Worm (Caenorhabditis elegans) whole organism, L1 larva: ENCODE measurements around the gene arp-1.

Experiments used
- C04F5.9 ChIP-seq: sonication (generic microtip); optimal IDR thresholded peaks from 2 replicates; lab custom pipeline; 2016; ENCODE audit warnings: missing genetic modification characterization, missing compliant biosample characterization
- C16A3.4 ChIP-seq: fragments of 150-350 bp; optimal IDR thresholded peaks from 2 replicates; lab custom pipeline; 2014; ENCODE audit warnings: missing biosample characterization, missing genetic modification characterization
- C34B4.2 ChIP-seq: sonication (generic microtip); optimal IDR thresholded peaks from 2 replicates; lab custom pipeline; 2017; ENCODE audit warnings: mild to moderate bottlenecking, missing genetic modification characterization, missing compliant biosample characterization
- Y116A8C.19 ChIP-seq: sonication (generic microtip); optimal IDR thresholded peaks from 2 replicates; lab custom pipeline; 2016; ENCODE audit warnings: missing compliant biosample characterization, missing genetic modification characterization, borderline replicate concordance
- alr-1 ChIP-seq: fragments of 200-800 bp; sonication (Bioruptor generic); optimal IDR thresholded peaks from 2 replicates; lab custom pipeline; 2018; ENCODE audit warnings: borderline replicate concordance, mild to moderate bottlenecking, missing genetic modification characterization, missing compliant biosample characterization
- ama-1 ChIP-seq: fragments of 150-350 bp; optimal IDR thresholded peaks from 2 replicates; lab custom pipeline; 2014
- ceh-63 ChIP-seq: fragments of 200-800 bp; sonication (Bioruptor generic); optimal IDR thresholded peaks from 2 replicates; lab custom pipeline; 2018; ENCODE audit warnings: mild to moderate bottlenecking, missing genetic modification characterization, missing compliant biosample characterization
- ceh-82 ChIP-seq, 3 experiments: fragments of 150-350 bp in 1 of 3; sonication (generic microtip) in 2 of 3; optimal IDR thresholded peaks; 2 replicates each; lab custom pipeline; 2014 to 2017; ENCODE audit warnings: missing biosample characterization in 3 of 3, missing genetic modification characterization in 3 of 3
- ces-1 ChIP-seq: fragments of 150-350 bp; optimal IDR thresholded peaks from 2 replicates; lab custom pipeline; 2014; ENCODE audit warnings: missing biosample characterization, missing genetic modification reagents, missing genetic modification characterization
- dpl-1 ChIP-seq, 3 experiments: fragments of 150-350 bp in 2 of 3; sonication (generic microtip) in 1 of 3; optimal IDR thresholded peaks; 2 replicates each; lab custom pipeline; 2014 to 2017; ENCODE audit warnings: missing biosample characterization in 3 of 3, missing genetic modification characterization in 3 of 3, missing genetic modification reagents in 3 of 3
- efl-1 ChIP-seq, 4 experiments: fragments of 150-350 bp; optimal IDR thresholded peaks in 3 of 4; peaks in 1 of 4; 1 replicate in 1 of 4; 2 replicates in 3 of 4; lab custom pipeline; 2014; ENCODE audit warnings: missing biosample characterization in 2 of 4, missing genetic modification characterization in 2 of 4, missing genetic modification reagents in 2 of 4
- efl-3 ChIP-seq: fragments of 200-800 bp; sonication (Bioruptor generic); optimal IDR thresholded peaks from 2 replicates; lab custom pipeline; 2018; ENCODE audit warnings: mild to moderate bottlenecking, missing genetic modification characterization, missing compliant biosample characterization
- elt-2 ChIP-seq: sonication (generic microtip); optimal IDR thresholded peaks from 2 replicates; lab custom pipeline; 2016; ENCODE audit warnings: missing genetic modification characterization, mild to moderate bottlenecking, inconsistent platforms, missing compliant biosample characterization, missing genetic modification reagents
- ets-5 ChIP-seq: fragments of 200-800 bp; sonication (Bioruptor generic); IDR thresholded peaks from 2 replicates; pipeline ENCODE4 v1.3.6; 2022; ENCODE audit warnings: missing genetic modification characterization, missing compliant biosample characterization
- fkh-10 ChIP-seq: sonication (generic microtip); optimal IDR thresholded peaks from 2 replicates; lab custom pipeline; 2017; ENCODE audit warnings: missing biosample characterization, missing genetic modification reagents, missing genetic modification characterization
- fkh-8 ChIP-seq: sonication (generic microtip); optimal IDR thresholded peaks from 2 replicates; lab custom pipeline; 2016; ENCODE audit warnings: mild to moderate bottlenecking, missing genetic modification characterization, missing compliant biosample characterization
- grh-1 ChIP-seq: fragments of 200-800 bp; sonication (Bioruptor generic); IDR thresholded peaks from 2 replicates; pipeline ENCODE4 v1.3.6; 2022; ENCODE audit warnings: missing genetic modification reagents, missing genetic modification characterization, missing compliant biosample characterization
- hlh-17 ChIP-seq: fragments of 200-800 bp; sonication (Bioruptor generic); optimal IDR thresholded peaks from 2 replicates; lab custom pipeline; 2018; ENCODE audit warnings: missing genetic modification characterization, mild to moderate bottlenecking, missing compliant biosample characterization, moderate library complexity, borderline replicate concordance
- hpl-2 ChIP-seq: fragments of 150-350 bp; optimal IDR thresholded peaks from 2 replicates; lab custom pipeline; 2014; ENCODE audit warnings: missing biosample characterization, missing genetic modification reagents, missing genetic modification characterization
- irx-1 ChIP-seq: sonication (generic microtip); optimal IDR thresholded peaks from 2 replicates; lab custom pipeline; 2016; ENCODE audit warnings: missing genetic modification characterization, missing compliant biosample characterization
- isw-1 ChIP-seq: fragments of 200-800 bp; sonication (Bioruptor generic); IDR thresholded peaks from 2 replicates; pipeline ENCODE4 v1.3.6; 2022; ENCODE audit warnings: missing genetic modification characterization, missing compliant biosample characterization
- jun-1 ChIP-seq: fragments of 150-350 bp; optimal IDR thresholded peaks from 2 replicates; lab custom pipeline; 2014; ENCODE audit warnings: missing biosample characterization, missing genetic modification reagents, missing genetic modification characterization
- lin-13 ChIP-seq: fragments of 150-350 bp; optimal IDR thresholded peaks from 2 replicates; lab custom pipeline; 2014; ENCODE audit warnings: missing biosample characterization, missing genetic modification reagents, missing genetic modification characterization
- lin-15B ChIP-seq: fragments of 150-350 bp; sonication (generic microtip); optimal IDR thresholded peaks from 3 replicates; lab custom pipeline; 2014; ENCODE audit warnings: missing biosample characterization, missing genetic modification characterization
- lin-35 ChIP-seq, 2 experiments: fragments of 150-350 bp; optimal IDR thresholded peaks; 2 replicates each; lab custom pipeline; 2014; ENCODE audit warnings: missing biosample characterization in 2 of 2, missing genetic modification characterization in 2 of 2, missing genetic modification reagents in 2 of 2
- lir-3 ChIP-seq: sonication (generic microtip); optimal IDR thresholded peaks from 2 replicates; lab custom pipeline; 2016; ENCODE audit warnings: mild to moderate bottlenecking, missing genetic modification characterization, moderate library complexity, missing compliant biosample characterization; ENCODE audit not compliant: poor library complexity
- lsy-2 ChIP-seq, 2 experiments: fragments of 150-350 bp; optimal IDR thresholded peaks; 2 replicates each; lab custom pipeline; 2014; ENCODE audit warnings: missing biosample characterization in 2 of 2, missing genetic modification characterization in 2 of 2
- mab-9 ChIP-seq: fragments of 200-800 bp; sonication (Bioruptor generic); IDR thresholded peaks from 2 replicates; pipeline ENCODE4 v1.3.6; 2022; ENCODE audit warnings: missing genetic modification reagents, missing genetic modification characterization, missing compliant biosample characterization
- mef-2 ChIP-seq: fragments of 150-350 bp; optimal IDR thresholded peaks from 2 replicates; lab custom pipeline; 2014; ENCODE audit warnings: missing biosample characterization, missing genetic modification characterization
- nhr-11 ChIP-seq: fragments of 150-350 bp; optimal IDR thresholded peaks from 2 replicates; lab custom pipeline; 2014; ENCODE audit warnings: missing biosample characterization, missing genetic modification characterization
- nhr-20 ChIP-seq: sonication (generic microtip); optimal IDR thresholded peaks from 2 replicates; lab custom pipeline; 2016; ENCODE audit warnings: mild to moderate bottlenecking, missing genetic modification characterization, missing compliant biosample characterization
- nhr-237 ChIP-seq: fragments of 150-350 bp; optimal IDR thresholded peaks from 2 replicates; lab custom pipeline; 2014; ENCODE audit warnings: missing biosample characterization, missing genetic modification characterization
- nhr-28 ChIP-seq: fragments of 150-350 bp; optimal IDR thresholded peaks from 2 replicates; lab custom pipeline; 2014; ENCODE audit warnings: missing biosample characterization, missing genetic modification characterization
- nhr-71 ChIP-seq: sonication (generic microtip); optimal IDR thresholded peaks from 2 replicates; lab custom pipeline; 2016; ENCODE audit warnings: mild to moderate bottlenecking, missing genetic modification characterization, moderate library complexity, missing compliant biosample characterization
- nhr-76 ChIP-seq: sonication (generic microtip); optimal IDR thresholded peaks from 2 replicates; lab custom pipeline; 2017; ENCODE audit warnings: missing biosample characterization, missing genetic modification characterization
- nhr-77 ChIP-seq: fragments of 150-350 bp; optimal IDR thresholded peaks from 2 replicates; lab custom pipeline; 2014; ENCODE audit warnings: missing biosample characterization, missing genetic modification characterization
- nhr-90 ChIP-seq: sonication (generic microtip); optimal IDR thresholded peaks from 2 replicates; lab custom pipeline; 2016; ENCODE audit warnings: mild to moderate bottlenecking, missing genetic modification characterization, missing compliant biosample characterization; ENCODE audit not compliant: poor library complexity
- pag-3 ChIP-seq: sonication (generic microtip); optimal IDR thresholded peaks from 2 replicates; lab custom pipeline; 2017; ENCODE audit warnings: missing genetic modification characterization, mild to moderate bottlenecking, missing compliant biosample characterization, antibody characterized with exemption, borderline replicate concordance; ENCODE audit not compliant: insufficient read depth
- pqm-1 ChIP-seq: sonication (generic microtip); optimal IDR thresholded peaks from 3 replicates; lab custom pipeline; 2017; ENCODE audit warnings: missing biosample characterization, missing genetic modification characterization
- rnt-1 ChIP-seq: sonication (generic microtip); optimal IDR thresholded peaks from 2 replicates; lab custom pipeline; 2016; ENCODE audit warnings: mild to moderate bottlenecking, missing genetic modification characterization, moderate library complexity, missing compliant biosample characterization
- skn-1 ChIP-seq: fragments of 150-350 bp; optimal IDR thresholded peaks from 2 replicates; lab custom pipeline; 2014; ENCODE audit warnings: missing biosample characterization, missing genetic modification characterization
- sup-37 ChIP-seq: fragments of 200-800 bp; sonication (Bioruptor generic); optimal IDR thresholded peaks from 2 replicates; lab custom pipeline; 2018; ENCODE audit warnings: mild to moderate bottlenecking, missing genetic modification characterization, missing compliant biosample characterization
- swsn-7 ChIP-seq: sonication (generic microtip); optimal IDR thresholded peaks from 2 replicates; lab custom pipeline; 2016; ENCODE audit warnings: missing genetic modification characterization, missing compliant biosample characterization
- tlp-1 ChIP-seq: fragments of 150-350 bp; optimal IDR thresholded peaks from 2 replicates; lab custom pipeline; 2014; ENCODE audit warnings: missing biosample characterization, missing genetic modification characterization
- unc-30 ChIP-seq: sonication (generic microtip); optimal IDR thresholded peaks from 2 replicates; lab custom pipeline; 2017; ENCODE audit warnings: missing biosample characterization, missing genetic modification characterization
- unc-86 ChIP-seq: sonication (generic microtip); optimal IDR thresholded peaks from 2 replicates; lab custom pipeline; 2016; ENCODE audit warnings: missing genetic modification characterization, missing compliant biosample characterization
- vab-15 ChIP-seq: sonication (generic microtip); optimal IDR thresholded peaks from 2 replicates; lab custom pipeline; 2017; ENCODE audit warnings: missing genotype, mild to moderate bottlenecking, missing genetic modification characterization, missing compliant biosample characterization
- zag-1 ChIP-seq: fragments of 150-350 bp; optimal IDR thresholded peaks from 2 replicates; lab custom pipeline; 2014; ENCODE audit warnings: missing biosample characterization, missing genetic modification characterization
- zip-4 ChIP-seq: fragments of 200-800 bp; sonication (Bioruptor generic); optimal IDR thresholded peaks from 2 replicates; lab custom pipeline; 2018; ENCODE audit warnings: mild to moderate bottlenecking, missing genetic modification characterization, moderate library complexity, missing compliant biosample characterization
- ztf-4 ChIP-seq: fragments of 150-350 bp; optimal IDR thresholded peaks from 2 replicates; lab custom pipeline; 2014; ENCODE audit warnings: missing biosample characterization, missing genetic modification characterization

arp-1 gene

ce11 chrII:15119537-15120360 is at the start of gene arp-1:
Gene arp-1, plus strand, starts transcription at chrII:15120301.
- TF ChIP-seq fkh-10 (GFP tag; lab: Kevin White, UChicago) (no peak), skn-1 (tag; lab: Kevin White, UChicago) (peak; percentile 43), nhr-28 (tag; lab: Kevin White, UChicago) (no peak), fkh-8 (no peak), ces-1 (GFP tag; lab: Kevin White, UChicago) (no peak), lin-15B (tag; lab: Kevin White, UChicago) (peak; percentile 11), pag-3 (tag; lab: Kevin White, UChicago) (no peak), ceh-82 (tag; optimal IDR thresholded peaks at IDR 0.05; lab: Kevin White, UChicago) (peak; percentile 50 to 63 (median 52)), vab-15 (no peak), tlp-1 (tag; lab: Kevin White, UChicago) (no peak), efl-1 (optimal IDR thresholded peaks at IDR 0.05; lab: Kevin White, UChicago) (peak; percentile 71 to 78), efl-1 (GFP tag; optimal IDR thresholded peaks at IDR 0.05 in 1 of 2; lab: Kevin White, UChicago) (peak; percentile 70 to 91), hlh-17 (GFP tag; lab: Kevin White, UChicago) (no peak), nhr-237 (no peak), ztf-4 (tag; lab: Kevin White, UChicago) (no peak), unc-30 (tag; lab: Kevin White, UChicago) (no peak), elt-2 (tag; lab: Kevin White, UChicago) (no peak), mab-9 (GFP tag; lab: Robert Waterston, UW) (no peak), nhr-90 (tag; lab: Kevin White, UChicago) (no peak), zip-4 (GFP tag; lab: Kevin White, UChicago) (peak; percentile 84), lin-13 (GFP tag; lab: Kevin White, UChicago) (peak; percentile 21), nhr-77 (peak; percentile 76), C16A3.4 (tag; lab: Kevin White, UChicago) (peak; percentile 75), irx-1 (no peak), ceh-63 (no peak), lin-35 (GFP tag; optimal IDR thresholded peaks at IDR 0.05; lab: Kevin White, UChicago) (peak; percentile 73 to 77), isw-1 (peak; percentile 11; the same call in 1 of the 2 replicates), lir-3 (tag; lab: Kevin White, UChicago) (no peak), rnt-1 (tag; lab: Kevin White, UChicago) (peak; percentile 66), pqm-1 (tag; lab: Kevin White, UChicago) (no peak), alr-1 (tag; lab: Kevin White, UChicago) (no peak), dpl-1 (GFP tag; optimal IDR thresholded peaks at IDR 0.05; lab: Kevin White, UChicago) (peak; percentile 61 to 68 (median 68)), ets-5 (GFP tag; lab: Robert Waterston, UW) (no peak), grh-1 (GFP tag; lab: Robert Waterston, UW) (no peak), zag-1 (tag; lab: Kevin White, UChicago) (no peak), ama-1 (lab: Kevin White, UChicago) (no peak), hpl-2 (GFP tag; lab: Kevin White, UChicago) (peak; percentile 63), nhr-20 (peak; percentile 42), C04F5.9 (tag; lab: Kevin White, UChicago) (no peak), swsn-7 (tag; lab: Kevin White, UChicago) (peak; percentile 34), nhr-76 (tag; lab: Kevin White, UChicago) (no peak), lsy-2 (tag; optimal IDR thresholded peaks at IDR 0.05; lab: Kevin White, UChicago) (peak; percentile 49 to 74), C34B4.2 (no peak), jun-1 (tag; lab: Kevin White, UChicago) (no peak), unc-86 (tag; lab: Kevin White, UChicago) (no peak), nhr-11 (tag; lab: Kevin White, UChicago) (no peak), Y116A8C.19 (tag; lab: Kevin White, UChicago) (no peak), sup-37 (GFP tag; lab: Kevin White, UChicago) (no peak), nhr-71 (peak; percentile 41), efl-3 (no peak), mef-2 (no peak)
